Fruit fly (Drosophila melanogaster) whole organism, embryonic: ENCODE results near the gene cu.
A peak's percentile ranks its signal among the peaks of the same experiment; 100 is the strongest.

Experiments
- ATbp ChIP-seq: fragments of 200-800 bp; sonication (Bioruptor generic); optimal IDR thresholded peaks from 2 replicates; lab custom pipeline; 2017; ENCODE audit warnings: missing biosample characterization, mild to moderate bottlenecking, missing genetic modification characterization, missing genetic modification reagents
- B-H1 ChIP-seq: fragments of 200-800 bp; sonication (Bioruptor generic); IDR thresholded peaks from 3 replicates; pipeline ENCODE4 v1.3.6; 2022; ENCODE audit warnings: missing biosample characterization, missing genetic modification characterization
- Bdp1 ChIP-seq: fragments of 200-800 bp; sonication (Bioruptor generic); optimal IDR thresholded peaks from 3 replicates; lab custom pipeline; 2016; ENCODE audit warnings: missing biosample characterization, missing genetic modification characterization
- CG10209 ChIP-seq: fragments of 200-800 bp; sonication (Bioruptor generic); optimal IDR thresholded peaks from 3 replicates; lab custom pipeline; 2017; ENCODE audit warnings: missing biosample characterization, mild to moderate bottlenecking, missing genetic modification characterization, missing genetic modification reagents
- CG10366 ChIP-seq: fragments of 200-800 bp; sonication (Bioruptor generic); IDR thresholded peaks from 2 replicates; pipeline ENCODE4 v1.3.6; 2022; ENCODE audit warnings: missing biosample characterization, missing genetic modification characterization
- CG10431 ChIP-seq: fragments of 200-800 bp; sonication (Bioruptor generic); optimal IDR thresholded peaks from 3 replicates; lab custom pipeline; 2018; ENCODE audit warnings: missing biosample characterization, mild to moderate bottlenecking, missing genetic modification characterization
- CG10979 ChIP-seq: fragments of 200-800 bp; sonication (Bioruptor generic); optimal IDR thresholded peaks from 2 replicates; lab custom pipeline; 2018; ENCODE audit warnings: missing biosample characterization, mild to moderate bottlenecking, missing genetic modification characterization, moderate library complexity
- CG11093 ChIP-seq: fragments of 200-800 bp; sonication (Bioruptor generic); IDR thresholded peaks from 3 replicates; pipeline ENCODE4 v1.3.6; 2022; ENCODE audit warnings: missing biosample characterization, missing genetic modification characterization
- CG11723 ChIP-seq: fragments of 200-800 bp; sonication (Bioruptor generic); optimal IDR thresholded peaks from 2 replicates; lab custom pipeline; 2017; ENCODE audit warnings: missing biosample characterization, mild to moderate bottlenecking, missing genetic modification characterization
- CG13287 ChIP-seq: fragments of 200-800 bp; sonication (Bioruptor generic); IDR thresholded peaks from 2 replicates; pipeline ENCODE4 v1.3.6; 2022; ENCODE audit warnings: missing biosample characterization, missing genetic modification characterization; ENCODE audit not compliant: partially characterized antibody
- CG17612 ChIP-seq: fragments of 200-800 bp; sonication (Bioruptor generic); IDR thresholded peaks from 2 replicates; pipeline ENCODE4 v1.3.6; 2022; ENCODE audit warnings: missing biosample characterization, missing genetic modification characterization
- CG17912 ChIP-seq: fragments of 200-800 bp; sonication (Bioruptor generic); optimal IDR thresholded peaks from 2 replicates; lab custom pipeline; 2018; ENCODE audit warnings: missing biosample characterization, mild to moderate bottlenecking, missing genetic modification characterization
- CG2129 ChIP-seq: fragments of 200-800 bp; sonication (Bioruptor generic); IDR thresholded peaks from 2 replicates; pipeline ENCODE4 v1.3.6; 2022; ENCODE audit warnings: missing biosample characterization, missing genetic modification characterization; ENCODE audit not compliant: partially characterized antibody
- CG2712 ChIP-seq: fragments of 200-800 bp; optimal IDR thresholded peaks from 3 replicates; lab custom pipeline; 2019; ENCODE audit warnings: missing biosample characterization, mild to moderate bottlenecking, missing genetic modification characterization, moderate library complexity
- CG2875 ChIP-seq: fragments of 200-800 bp; sonication (Bioruptor generic); optimal IDR thresholded peaks from 2 replicates; lab custom pipeline; 2017; ENCODE audit warnings: missing biosample characterization, mild to moderate bottlenecking, missing genetic modification characterization, missing genetic modification reagents
- CG31388 ChIP-seq: fragments of 200-800 bp; sonication (Bioruptor generic); optimal IDR thresholded peaks from 2 replicates; lab custom pipeline; 2016; ENCODE audit warnings: missing biosample characterization, missing genetic modification characterization
- CG31441 ChIP-seq: fragments of 200-800 bp; sonication (Bioruptor generic); IDR thresholded peaks from 2 replicates; pipeline ENCODE4 v1.3.6; 2022; ENCODE audit warnings: missing biosample characterization, missing genetic modification characterization
- CG3995 ChIP-seq: fragments of 200-800 bp; sonication (Bioruptor generic); optimal IDR thresholded peaks from 3 replicates; lab custom pipeline; 2016; ENCODE audit warnings: missing biosample characterization, missing genetic modification characterization
- CG4730 ChIP-seq: fragments of 200-800 bp; sonication (Bioruptor generic); IDR thresholded peaks from 2 replicates; pipeline ENCODE4 v1.3.6; 2022; ENCODE audit warnings: missing biosample characterization, missing genetic modification characterization
- CG4854 ChIP-seq: fragments of 200-800 bp; sonication (Bioruptor generic); optimal IDR thresholded peaks from 2 replicates; lab custom pipeline; 2016; ENCODE audit warnings: missing biosample characterization, missing genetic modification characterization, inconsistent platforms
- CG7928 ChIP-seq: fragments of 200-800 bp; sonication (Bioruptor generic); optimal IDR thresholded peaks from 2 replicates; lab custom pipeline; 2017; ENCODE audit warnings: missing biosample characterization, mild to moderate bottlenecking, missing genetic modification characterization
- CG7963 ChIP-seq: fragments of 200-800 bp; sonication (Bioruptor generic); IDR thresholded peaks from 3 replicates; pipeline ENCODE4 v1.3.6; 2022; ENCODE audit warnings: missing biosample characterization, missing genetic modification characterization; ENCODE audit not compliant: partially characterized antibody
- CG8281 ChIP-seq: fragments of 200-800 bp; sonication (Bioruptor generic); optimal IDR thresholded peaks from 2 replicates; lab custom pipeline; 2018; ENCODE audit warnings: missing biosample characterization, mild to moderate bottlenecking, missing genetic modification characterization, moderate library complexity
- CG8944 ChIP-seq: fragments of 200-800 bp; sonication (Bioruptor generic); optimal IDR thresholded peaks from 3 replicates; lab custom pipeline; 2016; ENCODE audit warnings: missing biosample characterization, missing genetic modification characterization
- D19A ChIP-seq: fragments of 200-800 bp; optimal IDR thresholded peaks from 3 replicates; lab custom pipeline; 2019; ENCODE audit warnings: missing biosample characterization, mild to moderate bottlenecking, missing genetic modification characterization, moderate library complexity
- Deaf1 ChIP-seq: fragments of 200-800 bp; optimal IDR thresholded peaks from 3 replicates; lab custom pipeline; 2019; ENCODE audit warnings: missing biosample characterization, mild to moderate bottlenecking, missing genetic modification characterization, moderate library complexity
- Gsc ChIP-seq: fragments of 200-800 bp; sonication (Bioruptor generic); IDR thresholded peaks from 2 replicates; pipeline ENCODE4 v1.3.6; 2022; ENCODE audit warnings: missing biosample characterization, missing genetic modification characterization
- Hr3 ChIP-seq: fragments of 200-800 bp; sonication (Bioruptor generic); optimal IDR thresholded peaks from 3 replicates; lab custom pipeline; 2016; ENCODE audit warnings: missing biosample characterization, missing genetic modification characterization
- Max ChIP-seq: fragments of 200-800 bp; sonication (Bioruptor generic); optimal IDR thresholded peaks from 2 replicates; lab custom pipeline; 2016; ENCODE audit warnings: missing biosample characterization, mild to moderate bottlenecking, missing genetic modification characterization
- Scr ChIP-seq: fragments of 200-800 bp; sonication (Bioruptor generic); IDR thresholded peaks from 2 replicates; pipeline ENCODE4 v1.3.6; 2022; ENCODE audit warnings: missing biosample characterization, missing genetic modification characterization; ENCODE audit not compliant: partially characterized antibody
- Side ChIP-seq: fragments of 200-800 bp; sonication (Bioruptor generic); optimal IDR thresholded peaks from 2 replicates; lab custom pipeline; 2016; ENCODE audit warnings: missing biosample characterization, missing genetic modification characterization
- Sin3A ChIP-seq: fragments of >200 bp; optimal IDR thresholded peaks from 2 replicates; lab custom pipeline; 2018
- Sox102F ChIP-seq: fragments of 200-800 bp; sonication (Bioruptor generic); optimal IDR thresholded peaks from 2 replicates; lab custom pipeline; 2018; ENCODE audit warnings: missing biosample characterization, mild to moderate bottlenecking, missing genetic modification characterization, moderate library complexity
- Usf ChIP-seq: fragments of 200-800 bp; sonication (Bioruptor generic); optimal IDR thresholded peaks from 2 replicates; lab custom pipeline; 2017; ENCODE audit warnings: missing genotype, missing biosample characterization, missing genetic modification characterization
- Xrp1 ChIP-seq: fragments of 200-800 bp; sonication (Bioruptor generic); IDR thresholded peaks from 2 replicates; pipeline ENCODE4 v1.3.6; 2022; ENCODE audit warnings: missing biosample characterization, missing genetic modification characterization
- bab2 ChIP-seq: fragments of 200-800 bp; sonication (Bioruptor generic); optimal IDR thresholded peaks from 2 replicates; lab custom pipeline; 2016; ENCODE audit warnings: missing biosample characterization, missing genetic modification characterization
- bowl ChIP-seq: fragments of 200-800 bp; sonication (Bioruptor generic); IDR thresholded peaks from 2 replicates; pipeline ENCODE4 v1.3.6; 2022; ENCODE audit warnings: missing biosample characterization, missing genetic modification characterization
- croc ChIP-seq: fragments of 200-800 bp; sonication (Bioruptor generic); conservative IDR thresholded peaks from 3 replicates; pipeline ENCODE4 v1.3.6; 2022; ENCODE audit warnings: missing biosample characterization, missing genetic modification characterization
- ewg ChIP-seq: fragments of 200-800 bp; sonication (Bioruptor generic); optimal IDR thresholded peaks from 3 replicates; lab custom pipeline; 2017; ENCODE audit warnings: mild to moderate bottlenecking, missing biosample characterization, missing genetic modification reagents, missing genetic modification characterization
- gro ChIP-seq: fragments of 200-800 bp; sonication (Bioruptor generic); optimal IDR thresholded peaks from 2 replicates; lab custom pipeline; 2016; ENCODE audit warnings: missing biosample characterization, missing genetic modification characterization
- gsb-n ChIP-seq: fragments of 200-800 bp; sonication (Bioruptor generic); optimal IDR thresholded peaks from 3 replicates; lab custom pipeline; 2018; ENCODE audit warnings: missing biosample characterization, mild to moderate bottlenecking, missing genetic modification characterization
- ham ChIP-seq: fragments of 200-800 bp; sonication (Bioruptor generic); IDR thresholded peaks from 2 replicates; pipeline ENCODE4 v1.3.6; 2022; ENCODE audit warnings: missing biosample characterization, missing genetic modification characterization
- kni ChIP-seq: fragments of 200-800 bp; sonication (Bioruptor generic); optimal IDR thresholded peaks from 3 replicates; lab custom pipeline; 2017; ENCODE audit warnings: mild to moderate bottlenecking, missing biosample characterization, missing genetic modification reagents, missing genetic modification characterization
- mld ChIP-seq: fragments of 200-800 bp; sonication (Bioruptor generic); IDR thresholded peaks from 3 replicates; pipeline ENCODE4 v1.3.6; 2022; ENCODE audit warnings: missing biosample characterization, missing genetic modification characterization; ENCODE audit not compliant: partially characterized antibody
- onecut ChIP-seq: fragments of 200-800 bp; sonication (Bioruptor generic); IDR thresholded peaks from 2 replicates; pipeline ENCODE4 v1.3.6; 2022; ENCODE audit warnings: missing biosample characterization, missing genetic modification characterization
- pfk ChIP-seq: fragments of 200-800 bp; sonication (Bioruptor generic); optimal IDR thresholded peaks from 2 replicates; lab custom pipeline; 2018; ENCODE audit warnings: missing biosample characterization, mild to moderate bottlenecking, missing genetic modification characterization, moderate library complexity
- rib ChIP-seq: fragments of 200-800 bp; sonication (Bioruptor generic); IDR thresholded peaks from 2 replicates; pipeline ENCODE4 v1.3.6; 2022; ENCODE audit warnings: missing biosample characterization, missing genetic modification characterization
- sisA ChIP-seq: fragments of 200-800 bp; sonication (Bioruptor generic); IDR thresholded peaks from 2 replicates; pipeline ENCODE4 v1.3.6; 2022; ENCODE audit warnings: missing biosample characterization, missing genetic modification characterization
- zf30C ChIP-seq: fragments of 200-800 bp; sonication (Bioruptor generic); optimal IDR thresholded peaks from 3 replicates; lab custom pipeline; 2018; ENCODE audit warnings: missing biosample characterization, mild to moderate bottlenecking, missing genetic modification characterization
- zfh2 ChIP-seq: fragments of 200-800 bp; sonication (Bioruptor generic); optimal IDR thresholded peaks from 2 replicates; lab custom pipeline; 2016; ENCODE audit warnings: missing biosample characterization, missing genetic modification characterization

cu gene

dm6 chr3R:11209801-11210402 is 12.5 kb downstream of the cu start, which contains the start of the genes SdhC and Tctp (continued):
- TF ChIP-seq zfh2 (peak; percentile 14), Hr3 (GFP tag; lab: Kevin White, UChicago) (peak; percentile 41), CG2712 (tag; lab: Kevin White, UChicago) (peak; percentile 62), CG4854 (GFP tag; lab: Kevin White, UChicago) (no peak), bowl (GFP tag; lab: Robert Waterston, UW) (no peak), D19A (peak; percentile 6), Usf (GFP tag; lab: Kevin White, UChicago) (no peak), CG11093 (GFP tag; lab: Robert Waterston, UW) (no peak), pfk (peak; percentile 27), Sox102F (GFP tag; lab: Kevin White, UChicago) (no peak), sisA (GFP tag; lab: Robert Waterston, UW) (no peak), croc (GFP tag; lab: Robert Waterston, UW) (no peak), CG4730 (GFP tag; lab: Robert Waterston, UW) (no peak), Deaf1 (tag; lab: Kevin White, UChicago) (no peak), CG10209 (peak; percentile 12), Scr (GFP tag; lab: Robert Waterston, UW) (peak; percentile 64), CG10366 (GFP tag; lab: Robert Waterston, UW) (no peak), Max (GFP tag; lab: Kevin White, UChicago) (peak; percentile 72), CG2129 (GFP tag; lab: Robert Waterston, UW) (no peak), kni (GFP tag; lab: Kevin White, UChicago) (peak; percentile 37), Xrp1 (no peak; the same call in 1 of the 2 replicates), onecut (GFP tag; lab: Robert Waterston, UW) (peak; percentile 70), CG17912 (GFP tag; lab: Kevin White, UChicago) (no peak), CG7963 (GFP tag; lab: Robert Waterston, UW) (no peak), CG3995 (GFP tag; lab: Kevin White, UChicago) (peak; percentile 45), ham (GFP tag; lab: Robert Waterston, UW) (no peak), CG8944 (GFP tag; lab: Kevin White, UChicago) (no peak), B-H1 (GFP tag; lab: Robert Waterston, UW) (no peak), ATbp (GFP tag; lab: Kevin White, UChicago) (no peak), Side (GFP tag; lab: Kevin White, UChicago) (no peak), gsb-n (peak; percentile 45), gro (GFP tag; lab: Kevin White, UChicago) (no peak), CG10979 (tag; lab: Kevin White, UChicago) (peak; percentile 23), ewg (GFP tag; lab: Kevin White, UChicago) (peak; percentile 17), CG10431 (GFP tag; lab: Kevin White, UChicago) (peak; percentile 9), CG31388 (GFP tag; lab: Kevin White, UChicago) (no peak), Bdp1 (GFP tag; lab: Kevin White, UChicago) (no peak), CG31441 (GFP tag; lab: Robert Waterston, UW) (peak; percentile 59; the same call in 1 of the 2 replicates), CG17612 (GFP tag; lab: Robert Waterston, UW) (no peak), bab2 (GFP tag; lab: Kevin White, UChicago) (peak; percentile 18), CG8281 (no peak), Sin3A (lab: Kevin White, UChicago) (peak; percentile 74), CG2875 (no peak), mld (GFP tag; lab: Robert Waterston, UW) (no peak), CG7928 (no peak), Gsc (GFP tag; lab: Robert Waterston, UW) (no peak), rib (peak; percentile 74; the same call in 1 of the 2 replicates), CG11723 (no peak), zf30C (GFP tag; lab: Kevin White, UChicago) (no peak), CG13287 (GFP tag; lab: Robert Waterston, UW) (peak; percentile 63)
